Worm (Caenorhabditis elegans): Measurements from ENCODE around the gene hrpl-1.

DNA sequence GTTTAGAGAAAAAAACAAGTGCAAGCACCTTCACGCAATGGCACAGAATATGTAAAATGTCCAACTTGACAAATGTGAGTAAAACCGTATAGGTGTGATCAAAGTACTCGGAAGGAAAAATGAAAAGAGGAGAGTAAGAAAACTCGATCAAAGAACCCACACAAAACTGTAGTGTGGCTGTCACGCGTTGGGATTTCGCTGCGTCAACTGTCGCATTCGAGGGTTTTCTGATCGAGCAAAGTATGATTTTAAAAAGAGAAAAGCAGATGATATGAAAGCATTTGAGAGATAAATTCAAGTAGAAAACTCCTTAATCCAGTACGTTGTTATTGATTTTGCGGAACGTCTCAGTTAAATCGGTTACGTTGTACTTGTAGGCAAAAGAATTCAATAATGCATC, 6.7 kb upstream of the hrpl-1 start:
- TF ChIP-seq lin-39 (tag; optimal IDR thresholded peaks at IDR 0.05) (no peak), rbr-2 (tag; optimal IDR thresholded peaks at IDR 0.05) (no peak), lin-13 (GFP tag; optimal IDR thresholded peaks at IDR 0.05) (no peak), nhr-237 (tag; optimal IDR thresholded peaks at IDR 0.05) (no peak), ces-1 (GFP tag; optimal IDR thresholded peaks at IDR 0.05) (no peak), ama-1 (optimal IDR thresholded peaks at IDR 0.05) (no peak), spr-1 (tag; optimal IDR thresholded peaks at IDR 0.05) (no peak), nhr-77 (tag; optimal IDR thresholded peaks at IDR 0.05) (peak; percentile 78), zfp-3 (GFP tag; conservative IDR thresholded peaks at IDR 0.05) (0 out of 2 replicates have a peak, but pooled peaks have one; percentile 41), nhr-76 (tag; optimal IDR thresholded peaks at IDR 0.05) (peak; percentile 27), lin-38 (GFP tag; IDR thresholded peaks at IDR 0.05) (no peak), Y48G9A.11 (GFP tag; IDR thresholded peaks at IDR 0.05) (no peak)
